Fruit fly (Drosophila melanogaster): Measurements from ENCODE around the gene CG31140.

CG31140 gene

dm6 chr3R:24031019-24031824 lies 68.2 kb downstream of the CG31140 start (continued):
- peak; percentile 44 for TF ChIP-seq CG17385 (GFP tag; optimal IDR thresholded peaks at IDR 0.05)
- TF ChIP-seq fd64A (GFP tag; optimal IDR thresholded peaks at IDR 0.05): no peak
- TF ChIP-seq so (GFP tag; IDR thresholded peaks at IDR 0.05): no peak
- TF ChIP-seq tx (GFP tag; optimal IDR thresholded peaks at IDR 0.05): no peak
- no peak for TF ChIP-seq CG13775 (GFP tag; optimal IDR thresholded peaks at IDR 0.05)
- TF ChIP-seq nerfin-1 (tag; optimal IDR thresholded peaks at IDR 0.05): no peak
- no peak for TF ChIP-seq Max (GFP tag; optimal IDR thresholded peaks at IDR 0.05)
- no peak for TF ChIP-seq CG1792 (GFP tag; optimal IDR thresholded peaks at IDR 0.05)
- TF ChIP-seq HLH4C (GFP tag; IDR thresholded peaks at IDR 0.05; ENCODE audit: partially characterized antibody): no peak
- TF ChIP-seq cad (GFP tag; optimal IDR thresholded peaks at IDR 0.05): no peak
- TF ChIP-seq CG11504 (tag; optimal IDR thresholded peaks at IDR 0.05): no peak
- TF ChIP-seq BEAF-32 (GFP tag; optimal IDR thresholded peaks at IDR 0.05): no peak
- no peak; the same call in 1 of the 2 replicates for TF ChIP-seq aop (GFP tag; IDR thresholded peaks at IDR 0.05)
- no peak for TF ChIP-seq trh (GFP tag; optimal IDR thresholded peaks at IDR 0.05)
- TF ChIP-seq CG9876 (GFP tag; optimal IDR thresholded peaks at IDR 0.05): peak; percentile 29
- TF ChIP-seq CG12155 (GFP tag; optimal IDR thresholded peaks at IDR 0.05): no peak
- TF ChIP-seq CrebB (tag; optimal IDR thresholded peaks at IDR 0.05): peak; percentile 6
- no peak for TF ChIP-seq Hmr (GFP tag; optimal IDR thresholded peaks at IDR 0.05)
- TF ChIP-seq CG13123 (GFP tag; optimal IDR thresholded peaks at IDR 0.05): no peak
- peak; percentile 3 for TF ChIP-seq Spps (tag; optimal IDR thresholded peaks at IDR 0.05)
- TF ChIP-seq CG17912 (GFP tag; optimal IDR thresholded peaks at IDR 0.05): no peak
- TF ChIP-seq Rfx (GFP tag; IDR thresholded peaks at IDR 0.05): no peak
- TF ChIP-seq Dek (tag; optimal IDR thresholded peaks at IDR 0.05): no peak
- TF ChIP-seq amos (GFP tag; IDR thresholded peaks at IDR 0.05; ENCODE audit: partially characterized antibody): peak; percentile 31; the same call in 1 of the 2 replicates
- TF ChIP-seq ken (GFP tag; IDR thresholded peaks at IDR 0.05): 0 out of 3 replicates have a peak, but pooled peaks have one; percentile 7
- TF ChIP-seq CG10267 (tag; optimal IDR thresholded peaks at IDR 0.05): no peak
- TF ChIP-seq sens-2 (GFP tag; IDR thresholded peaks at IDR 0.05): no peak
- no peak for TF ChIP-seq CG10366 (GFP tag; IDR thresholded peaks at IDR 0.05)
- no peak for TF ChIP-seq dysf (GFP tag; IDR thresholded peaks at IDR 0.05)
- TF ChIP-seq crc (GFP tag; optimal IDR thresholded peaks at IDR 0.05): no peak
- TF ChIP-seq CG10565 (GFP tag; optimal IDR thresholded peaks at IDR 0.05): no peak
- no peak for TF ChIP-seq psq (GFP tag; optimal IDR thresholded peaks at IDR 0.05)
- no peak for TF ChIP-seq CG12391 (tag; optimal IDR thresholded peaks at IDR 0.05)
- TF ChIP-seq Camta (GFP tag; optimal IDR thresholded peaks at IDR 0.05): no peak
- TF ChIP-seq pan (optimal IDR thresholded peaks at IDR 0.05): no peak
- TF ChIP-seq pan (GFP tag; optimal IDR thresholded peaks at IDR 0.05 in 1 of 2, IDR thresholded peaks at IDR 0.05 in 1 of 2): peak in 1 of 2 experiments; percentile 17
- TF ChIP-seq BtbVII (GFP tag; optimal IDR thresholded peaks at IDR 0.05): peak; percentile 2
- TF ChIP-seq gt (GFP tag; IDR thresholded peaks at IDR 0.05): no peak
- TF ChIP-seq seq (GFP tag; IDR thresholded peaks at IDR 0.05): no peak
- no peak for TF ChIP-seq CG15696 (tag; optimal IDR thresholded peaks at IDR 0.05)
- TF ChIP-seq tin (GFP tag; optimal IDR thresholded peaks at IDR 0.05): no peak
- peak; percentile 33; the same call in 1 of the 2 replicates for TF ChIP-seq bbx (GFP tag; IDR thresholded peaks at IDR 0.05; ENCODE audit: partially characterized antibody)
- TF ChIP-seq Pdp1 (GFP tag; optimal IDR thresholded peaks at IDR 0.05): no peak
- no peak for TF ChIP-seq CG8290 (GFP tag; optimal IDR thresholded peaks at IDR 0.05)
- peak in 1 of 2 experiments; percentile 32 for TF ChIP-seq CG8290 (tag; optimal IDR thresholded peaks at IDR 0.05)
- TF ChIP-seq unc-4 (GFP tag; IDR thresholded peaks at IDR 0.05; ENCODE audit: partially characterized antibody): peak; percentile 44; the same call in 1 of the 2 replicates
- no peak for TF ChIP-seq ab (GFP tag; optimal IDR thresholded peaks at IDR 0.05)
- TF ChIP-seq MESR4 (GFP tag; optimal IDR thresholded peaks at IDR 0.05): peak; percentile 49
- no peak for TF ChIP-seq CkIIα-i1 (GFP tag; IDR thresholded peaks at IDR 0.05)
- TF ChIP-seq CG11696 (GFP tag; IDR thresholded peaks at IDR 0.05): no peak

All from whole organism, embryonic.